Fruit fly (Drosophila melanogaster) whole organism, embryonic: ENCODE measurements around the gene CG32344.

Source experiments
- Atf-2 ChIP-seq: fragments of 200-800 bp; sonication (Bioruptor generic); optimal IDR thresholded peaks from 2 replicates; lab custom pipeline; 2016; ENCODE audit warnings: missing biosample characterization, missing genetic modification characterization
- Bgb ChIP-seq: fragments of 200-800 bp; sonication (Bioruptor generic); IDR thresholded peaks from 2 replicates; pipeline ENCODE4 v1.3.6; 2022; ENCODE audit warnings: missing biosample characterization, missing genetic modification characterization; ENCODE audit not compliant: partially characterized antibody
- C15 ChIP-seq: fragments of 200-800 bp; sonication (Bioruptor generic); IDR thresholded peaks from 3 replicates; pipeline ENCODE4 v1.3.6; 2022; ENCODE audit warnings: missing biosample characterization, missing genetic modification characterization
- CG1529 ChIP-seq: fragments of 200-800 bp; sonication (Bioruptor generic); optimal IDR thresholded peaks from 3 replicates; lab custom pipeline; 2018; ENCODE audit warnings: missing biosample characterization, missing genetic modification characterization
- CG17328 ChIP-seq: fragments of 200-800 bp; sonication (Bioruptor generic); IDR thresholded peaks from 2 replicates; pipeline ENCODE4 v1.3.6; 2022; ENCODE audit warnings: missing biosample characterization, missing genetic modification characterization
- CG1832 ChIP-seq: fragments of 200-800 bp; sonication (Bioruptor generic); optimal IDR thresholded peaks from 2 replicates; lab custom pipeline; 2017; ENCODE audit warnings: missing biosample characterization, mild to moderate bottlenecking, missing genetic modification characterization, inconsistent platforms
- CG2712 ChIP-seq: fragments of 200-800 bp; optimal IDR thresholded peaks from 3 replicates; lab custom pipeline; 2019; ENCODE audit warnings: missing biosample characterization, mild to moderate bottlenecking, missing genetic modification characterization, moderate library complexity
- CG4360 ChIP-seq: fragments of 200-800 bp; sonication (Bioruptor generic); IDR thresholded peaks from 2 replicates; pipeline ENCODE4 v1.3.6; 2022; ENCODE audit warnings: missing biosample characterization, missing genetic modification characterization
- CG4707 ChIP-seq: fragments of 200-800 bp; sonication (Bioruptor generic); optimal IDR thresholded peaks from 2 replicates; lab custom pipeline; 2018; ENCODE audit warnings: missing biosample characterization, mild to moderate bottlenecking, missing genetic modification characterization, moderate library complexity
- CG5953 ChIP-seq: fragments of 200-800 bp; sonication (Bioruptor generic); IDR thresholded peaks from 2 replicates; pipeline ENCODE4 v1.3.6; 2022; ENCODE audit warnings: missing biosample characterization, missing genetic modification characterization
- CG6765 ChIP-seq: fragments of 200-800 bp; sonication (Bioruptor generic); optimal IDR thresholded peaks from 3 replicates; lab custom pipeline; 2017; ENCODE audit warnings: missing biosample characterization, mild to moderate bottlenecking, missing genetic modification characterization
- CG8290 ChIP-seq, 3 experiments: fragments of 200-800 bp; sonication (Bioruptor generic); optimal IDR thresholded peaks; 2 replicates each; lab custom pipeline; 2016 to 2019; ENCODE audit warnings: missing biosample characterization in 3 of 3, missing genetic modification characterization in 3 of 3, mild to moderate bottlenecking in 2 of 3, moderate library complexity in 1 of 3
- D ChIP-seq, 2 experiments: fragments of 200-800 bp in 1 of 2; fragments of >200 bp in 1 of 2; sonication (Bioruptor generic) in 1 of 2; optimal IDR thresholded peaks; 2 replicates in 1 of 2; 3 replicates in 1 of 2; lab custom pipeline; 2017; ENCODE audit warnings: mild to moderate bottlenecking in 1 of 2, missing biosample characterization in 1 of 2, missing genetic modification characterization in 1 of 2, missing genetic modification reagents in 1 of 2
- Deaf1 ChIP-seq: fragments of 200-800 bp; optimal IDR thresholded peaks from 3 replicates; lab custom pipeline; 2019; ENCODE audit warnings: missing biosample characterization, mild to moderate bottlenecking, missing genetic modification characterization, moderate library complexity
- Dll ChIP-seq: fragments of 200-800 bp; sonication (Bioruptor generic); IDR thresholded peaks from 4 replicates; pipeline ENCODE4 v1.3.6; 2022; ENCODE audit warnings: missing biosample characterization, missing genetic modification characterization; ENCODE audit not compliant: partially characterized antibody
- Gug ChIP-seq: fragments of 200-800 bp; sonication (Bioruptor generic); IDR thresholded peaks from 4 replicates; pipeline ENCODE4 v1.3.6; 2022; ENCODE audit warnings: missing biosample characterization, missing genetic modification characterization
- HLH3B ChIP-seq: fragments of 200-800 bp; sonication (Bioruptor generic); IDR thresholded peaks from 2 replicates; pipeline ENCODE4 v1.3.6; 2022; ENCODE audit warnings: missing biosample characterization, missing genetic modification characterization
- Hey ChIP-seq: fragments of 200-800 bp; sonication (Bioruptor generic); optimal IDR thresholded peaks from 3 replicates; lab custom pipeline; 2018; ENCODE audit warnings: missing biosample characterization, mild to moderate bottlenecking, missing genetic modification characterization
- Jarid2 ChIP-seq: fragments of 200-800 bp; sonication (Bioruptor generic); optimal IDR thresholded peaks from 3 replicates; lab custom pipeline; 2017; ENCODE audit warnings: mild to moderate bottlenecking, missing biosample characterization, missing genetic modification reagents, missing genetic modification characterization
- Mes4 ChIP-seq: fragments of 200-800 bp; sonication (Bioruptor generic); optimal IDR thresholded peaks from 2 replicates; lab custom pipeline; 2016; ENCODE audit warnings: missing biosample characterization, missing genetic modification characterization
- Pdp1 ChIP-seq, 2 experiments: fragments of 200-800 bp; sonication (Bioruptor generic); optimal IDR thresholded peaks; 3 replicates each; lab custom pipeline; 2016; ENCODE audit warnings: missing biosample characterization in 2 of 2, missing genetic modification characterization in 2 of 2, mild to moderate bottlenecking in 1 of 2, moderate library complexity in 1 of 2
- Stat92E ChIP-seq, 3 experiments: fragments of >200 bp in 2 of 3; fragments of 200-800 bp in 1 of 3; sonication (Bioruptor generic) in 1 of 3; optimal IDR thresholded peaks; 2 replicates each; lab custom pipeline; 2017 to 2019; ENCODE audit warnings: missing biosample characterization in 3 of 3, missing genetic modification characterization in 3 of 3, mild to moderate bottlenecking in 1 of 3, moderate library complexity in 1 of 3
- Taf1 ChIP-seq: fragments of 200-800 bp; sonication (Bioruptor generic); IDR thresholded peaks from 2 replicates; pipeline ENCODE4 v1.3.6; 2022; ENCODE audit warnings: missing biosample characterization, missing genetic modification characterization
- YL-1 ChIP-seq: fragments of 200-800 bp; sonication (Bioruptor generic); optimal IDR thresholded peaks from 3 replicates; lab custom pipeline; 2017; ENCODE audit warnings: missing biosample characterization, mild to moderate bottlenecking, missing genetic modification characterization
- ab ChIP-seq: fragments of 200-800 bp; sonication (Bioruptor generic); optimal IDR thresholded peaks from 2 replicates; lab custom pipeline; 2016; ENCODE audit warnings: missing biosample characterization, missing genetic modification characterization
- abd-A ChIP-seq: fragments of 200-800 bp; sonication (Bioruptor generic); optimal IDR thresholded peaks from 3 replicates; lab custom pipeline; 2019; ENCODE audit warnings: missing biosample characterization, mild to moderate bottlenecking, missing genetic modification characterization, moderate library complexity
- amos ChIP-seq: fragments of 200-800 bp; sonication (Bioruptor generic); IDR thresholded peaks from 2 replicates; pipeline ENCODE4 v1.3.6; 2022; ENCODE audit warnings: missing biosample characterization, missing genetic modification characterization; ENCODE audit not compliant: partially characterized antibody
- ash1 ChIP-seq: fragments of 200-800 bp; sonication (Bioruptor generic); optimal IDR thresholded peaks from 2 replicates; lab custom pipeline; 2018; ENCODE audit warnings: missing biosample characterization, mild to moderate bottlenecking, missing genetic modification characterization
- ato ChIP-seq: fragments of 200-800 bp; sonication (Bioruptor generic); IDR thresholded peaks from 2 replicates; pipeline ENCODE4 v1.3.6; 2022; ENCODE audit warnings: missing biosample characterization, missing genetic modification characterization; ENCODE audit not compliant: partially characterized antibody
- cad ChIP-seq: fragments of >200 bp; optimal IDR thresholded peaks from 2 replicates; lab custom pipeline; 2017; ENCODE audit warnings: missing biosample characterization, missing genetic modification characterization
- cato ChIP-seq: fragments of 200-800 bp; sonication (Bioruptor generic); optimal IDR thresholded peaks from 2 replicates; lab custom pipeline; 2016; ENCODE audit warnings: missing biosample characterization, missing genetic modification characterization, borderline replicate concordance
- chinmo ChIP-seq: fragments of 200-800 bp; sonication (Bioruptor generic); IDR thresholded peaks from 4 replicates; pipeline ENCODE4 v1.3.6; 2022; ENCODE audit warnings: missing biosample characterization, missing genetic modification characterization; ENCODE audit not compliant: partially characterized antibody
- chm ChIP-seq: fragments of 200-800 bp; sonication (Bioruptor generic); IDR thresholded peaks from 2 replicates; pipeline ENCODE4 v1.3.6; 2022; ENCODE audit warnings: missing biosample characterization, missing genetic modification characterization
- chn ChIP-seq: fragments of 200-800 bp; sonication (Bioruptor generic); optimal IDR thresholded peaks from 2 replicates; lab custom pipeline; 2016; ENCODE audit warnings: missing biosample characterization, missing genetic modification characterization
- ci ChIP-seq: fragments of 200-800 bp; sonication (Bioruptor generic); IDR thresholded peaks from 3 replicates; pipeline ENCODE4 v1.3.6; 2022; ENCODE audit warnings: missing biosample characterization, missing genetic modification characterization
- croc ChIP-seq: fragments of 200-800 bp; sonication (Bioruptor generic); conservative IDR thresholded peaks from 3 replicates; pipeline ENCODE4 v1.3.6; 2022; ENCODE audit warnings: missing biosample characterization, missing genetic modification characterization
- ewg ChIP-seq: fragments of 200-800 bp; sonication (Bioruptor generic); optimal IDR thresholded peaks from 3 replicates; lab custom pipeline; 2017; ENCODE audit warnings: mild to moderate bottlenecking, missing biosample characterization, missing genetic modification reagents, missing genetic modification characterization
- fru ChIP-seq: fragments of >200 bp; optimal IDR thresholded peaks from 2 replicates; lab custom pipeline; 2017
- ham ChIP-seq: fragments of 200-800 bp; sonication (Bioruptor generic); IDR thresholded peaks from 2 replicates; pipeline ENCODE4 v1.3.6; 2022; ENCODE audit warnings: missing biosample characterization, missing genetic modification characterization
- her ChIP-seq: fragments of 200-800 bp; sonication (Bioruptor generic); optimal IDR thresholded peaks from 2 replicates; lab custom pipeline; 2016; ENCODE audit warnings: missing biosample characterization, missing genetic modification characterization
- mirr ChIP-seq: fragments of 200-800 bp; sonication (Bioruptor generic); optimal IDR thresholded peaks from 3 replicates; lab custom pipeline; 2018; ENCODE audit warnings: missing biosample characterization, mild to moderate bottlenecking, missing genetic modification characterization
- mld ChIP-seq: fragments of 200-800 bp; sonication (Bioruptor generic); IDR thresholded peaks from 3 replicates; pipeline ENCODE4 v1.3.6; 2022; ENCODE audit warnings: missing biosample characterization, missing genetic modification characterization; ENCODE audit not compliant: partially characterized antibody
- run ChIP-seq: fragments of 200-800 bp; sonication (Bioruptor generic); optimal IDR thresholded peaks from 3 replicates; lab custom pipeline; 2018; ENCODE audit warnings: missing biosample characterization, mild to moderate bottlenecking, missing genetic modification characterization
- tin ChIP-seq: fragments of 200-800 bp; sonication (Bioruptor generic); optimal IDR thresholded peaks from 3 replicates; lab custom pipeline; 2016; ENCODE audit warnings: missing biosample characterization, missing genetic modification characterization
- toy ChIP-seq: fragments of 200-800 bp; sonication (Bioruptor generic); IDR thresholded peaks from 2 replicates; pipeline ENCODE4 v1.3.6; 2022; ENCODE audit warnings: missing biosample characterization, missing genetic modification characterization
- vnd ChIP-seq: fragments of 200-800 bp; sonication (Bioruptor generic); IDR thresholded peaks from 3 replicates; pipeline ENCODE4 v1.3.6; 2022; ENCODE audit warnings: missing biosample characterization, missing genetic modification characterization; ENCODE audit not compliant: partially characterized antibody
- wor ChIP-seq: fragments of 200-800 bp; sonication (Bioruptor generic); IDR thresholded peaks from 2 replicates; pipeline ENCODE4 v1.3.6; 2022; ENCODE audit warnings: missing biosample characterization, missing genetic modification characterization
- zfh2 ChIP-seq: fragments of 200-800 bp; sonication (Bioruptor generic); optimal IDR thresholded peaks from 2 replicates; lab custom pipeline; 2016; ENCODE audit warnings: missing biosample characterization, missing genetic modification characterization

The CG32344 gene

dm6 chr3L:271501-272249 lies 52.8 kb downstream of the CG32344 start (continued):
- TF ChIP-seq Mes4 (no peak), Taf1 (GFP tag; lab: Robert Waterston, UW) (no peak), CG6765 (GFP tag; lab: Kevin White, UChicago) (no peak), wor (GFP tag; lab: Robert Waterston, UW) (no peak), Atf-2 (GFP tag; lab: Kevin White, UChicago) (no peak), cad (GFP tag; lab: Kevin White, UChicago) (no peak), fru (lab: Kevin White, UChicago) (no peak), Jarid2 (peak; percentile 94), ham (GFP tag; lab: Robert Waterston, UW) (no peak), ci (GFP tag; lab: Robert Waterston, UW) (peak; percentile 77; the same call in 2 of the 3 replicates), Bgb (GFP tag; lab: Robert Waterston, UW) (peak; percentile 76), zfh2 (no peak), mirr (GFP tag; lab: Kevin White, UChicago) (no peak), Gug (GFP tag; lab: Robert Waterston, UW) (no peak), Pdp1 (GFP tag; optimal IDR thresholded peaks at IDR 0.05; lab: Kevin White, UChicago) (no peak), Stat92E (GFP tag; optimal IDR thresholded peaks at IDR 0.05; lab: Kevin White, UChicago) (no peak), vnd (GFP tag; lab: Robert Waterston, UW) (no peak), CG2712 (no peak), CG1529 (no peak), Deaf1 (tag; lab: Kevin White, UChicago) (peak; percentile 31), abd-A (tag; lab: Kevin White, UChicago) (no peak), Hey (tag; lab: Kevin White, UChicago) (no peak), Dll (GFP tag; lab: Robert Waterston, UW) (no peak), CG17328 (no peak), HLH3B (GFP tag; lab: Robert Waterston, UW) (no peak), toy (GFP tag; lab: Robert Waterston, UW) (no peak), CG5953 (GFP tag; lab: Robert Waterston, UW) (peak; percentile 42; the same call in 1 of the 2 replicates), run (tag; lab: Kevin White, UChicago) (no peak), chm (GFP tag; lab: Robert Waterston, UW) (peak; percentile 80), ash1 (GFP tag; lab: Kevin White, UChicago) (no peak), tin (GFP tag; lab: Kevin White, UChicago) (no peak), her (peak; percentile 16), C15 (no peak), ewg (GFP tag; lab: Kevin White, UChicago) (peak; percentile 72), amos (GFP tag; lab: Robert Waterston, UW) (peak; percentile 53; the same call in 1 of the 2 replicates), CG1832 (GFP tag; lab: Kevin White, UChicago) (no peak), ab (GFP tag; lab: Kevin White, UChicago) (no peak), croc (GFP tag; lab: Robert Waterston, UW) (no peak), chinmo (GFP tag; lab: Robert Waterston, UW) (peak; percentile 92; the same call in 3 of the 4 replicates), mld (GFP tag; lab: Robert Waterston, UW) (no peak), D (optimal IDR thresholded peaks at IDR 0.05; lab: Kevin White, UChicago) (peak; percentile 58), D (GFP tag; optimal IDR thresholded peaks at IDR 0.05; lab: Kevin White, UChicago) (no peak), CG4707 (GFP tag; lab: Kevin White, UChicago) (no peak), YL-1 (GFP tag; lab: Kevin White, UChicago) (no peak), chn (no peak), CG4360 (GFP tag; lab: Robert Waterston, UW) (no peak), cato (GFP tag; lab: Kevin White, UChicago) (no peak), ato (GFP tag; lab: Robert Waterston, UW) (peak; percentile 64; the same call in 1 of the 2 replicates), CG8290 (GFP tag; optimal IDR thresholded peaks at IDR 0.05; lab: Kevin White, UChicago) (no peak), CG8290 (tag; optimal IDR thresholded peaks at IDR 0.05; lab: Kevin White, UChicago) (peak in 1 of 2 experiments; percentile 46)
